Worm (Caenorhabditis elegans) whole organism, young adult: ENCODE results near the gene F38A1.8.

Source experiments
- F23B12.7 ChIP-seq: sonication (generic microtip); optimal IDR thresholded peaks from 2 replicates; lab custom pipeline; 2017; ENCODE audit warnings: missing genetic modification characterization, mild to moderate bottlenecking, missing compliant biosample characterization, antibody characterized with exemption, moderate library complexity; ENCODE audit not compliant: insufficient read depth
- attf-5 ChIP-seq: fragments of 200-800 bp; sonication (Bioruptor generic); optimal IDR thresholded peaks from 2 replicates; lab custom pipeline; 2018; ENCODE audit warnings: mild to moderate bottlenecking, missing genetic modification characterization, missing compliant biosample characterization
- efl-1 ChIP-seq: fragments of 150-350 bp; optimal IDR thresholded peaks from 2 replicates; lab custom pipeline; 2014; ENCODE audit warnings: missing biosample characterization, missing genetic modification reagents, missing genetic modification characterization
- egl-44 ChIP-seq: fragments of 200-800 bp; sonication (Bioruptor generic); IDR thresholded peaks from 2 replicates; pipeline ENCODE4 v1.3.6; 2022; ENCODE audit warnings: missing genetic modification reagents, missing genetic modification characterization, missing compliant biosample characterization
- hsf-1 ChIP-seq: fragments of 200-800 bp; sonication (Bioruptor generic); IDR thresholded peaks from 2 replicates; pipeline ENCODE4 v1.3.6; 2022; ENCODE audit warnings: missing genetic modification reagents, missing genetic modification characterization, missing compliant biosample characterization
- nhr-179 ChIP-seq: sonication (generic microtip); optimal IDR thresholded peaks from 2 replicates; lab custom pipeline; 2016; ENCODE audit warnings: mild to moderate bottlenecking, missing genetic modification characterization, missing compliant biosample characterization
- nhr-90 ChIP-seq: sonication (generic microtip); optimal IDR thresholded peaks from 2 replicates; lab custom pipeline; 2016; ENCODE audit warnings: missing genotype, mild to moderate bottlenecking, missing genetic modification characterization, missing compliant biosample characterization
- pha-4 ChIP-seq: fragments of 150-350 bp; sonication (generic microtip); optimal IDR thresholded peaks from 2 replicates; lab custom pipeline; 2014; ENCODE audit warnings: missing biosample characterization, missing genetic modification reagents, missing genetic modification characterization
- tbp1 ChIP-seq: fragments of 200-800 bp; sonication (Bioruptor generic); optimal IDR thresholded peaks from 2 replicates; lab custom pipeline; 2018; ENCODE audit warnings: mild to moderate bottlenecking, missing genetic modification characterization, missing compliant biosample characterization

- TF ChIP-seq tbp1 (GFP tag; lab: Kevin White, UChicago) = no peak
- TF ChIP-seq efl-1 (GFP tag; lab: Kevin White, UChicago) = no peak
- no peak for TF ChIP-seq egl-44 (GFP tag; lab: Robert Waterston, UW)
- TF ChIP-seq attf-5 = no peak
- TF ChIP-seq hsf-1 (GFP tag; lab: Robert Waterston, UW) = no peak
- TF ChIP-seq pha-4 = no peak
- TF ChIP-seq F23B12.7 (tag; lab: Kevin White, UChicago) = no peak
- no peak for TF ChIP-seq nhr-179 (tag; lab: Kevin White, UChicago)
- TF ChIP-seq nhr-90 (tag; lab: Kevin White, UChicago) = no peak
These were observed 10.9 kb downstream of the F38A1.8 start, which contains the start of gene W09G12.7 for ce11 chrIV:1228675-1229130.
